Comparison of ENCODE assay signal across 4 worm cellular contexts in the genomic region with DNA sequence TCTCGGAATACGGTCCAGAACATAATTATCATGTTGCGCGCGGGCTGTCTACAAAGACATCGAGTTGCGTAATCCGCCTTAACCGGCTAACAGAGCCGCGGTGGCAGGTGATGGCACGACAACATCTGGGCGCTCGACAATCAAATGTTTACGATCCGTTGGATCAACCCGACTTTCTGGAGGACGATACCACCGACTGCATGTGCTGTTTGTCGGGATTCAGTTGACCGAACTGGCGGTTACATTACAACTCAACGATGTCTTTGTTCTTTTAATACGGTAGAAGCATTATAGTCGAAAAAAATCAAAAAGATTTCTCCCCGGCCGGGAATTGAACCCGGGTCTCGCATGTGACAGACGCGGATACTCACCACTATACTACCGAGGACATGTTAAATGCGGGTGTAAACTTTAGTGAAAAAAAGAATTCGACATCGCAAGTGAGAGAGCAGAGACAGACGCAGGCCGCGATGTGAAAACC.
TF ChIP-seq lines count a peak whose summit lies in the region.

No protein-coding gene starts in this region.

TF ChIP-seq in whole organism, L2 larva, 48 proteins besides CTCF, POLR2A, EP300 and RAD21 (continued from another document):
- TF ChIP-seq gmeb-1 (tag; optimal IDR thresholded peaks at IDR 0.05; lab: Kevin White, UChicago) = peak; percentile 44
- peak; percentile 76 for TF ChIP-seq unc-55 (GFP tag; optimal IDR thresholded peaks at IDR 0.05; lab: Kevin White, UChicago)
- peak; percentile 41 for TF ChIP-seq nhr-25 (tag; optimal IDR thresholded peaks at IDR 0.05; lab: Kevin White, UChicago)
- peak; percentile 55 for TF ChIP-seq C34F6.9 (tag; optimal IDR thresholded peaks at IDR 0.05; lab: Kevin White, UChicago)
- peak; percentile 48 for TF ChIP-seq snpc-4 (tag; optimal IDR thresholded peaks at IDR 0.05; lab: Kevin White, UChicago)
- TF ChIP-seq aly-2 (tag; optimal IDR thresholded peaks at IDR 0.05; lab: Kevin White, UChicago) = no peak
- no peak for TF ChIP-seq ztf-4 (tag; optimal IDR thresholded peaks at IDR 0.05; lab: Kevin White, UChicago)
- TF ChIP-seq fos-1 (tag; optimal IDR thresholded peaks at IDR 0.05; lab: Kevin White, UChicago) = peak; percentile 38
- no peak for TF ChIP-seq peb-1 (tag; optimal IDR thresholded peaks at IDR 0.05; lab: Kevin White, UChicago)
- TF ChIP-seq nhr-237 (tag; optimal IDR thresholded peaks at IDR 0.05; lab: Kevin White, UChicago) = no peak
- TF ChIP-seq nhr-23 (tag; optimal IDR thresholded peaks at IDR 0.05; lab: Kevin White, UChicago) = no peak
- peak; percentile 70 for TF ChIP-seq lin-13 (GFP tag; optimal IDR thresholded peaks at IDR 0.05; lab: Kevin White, UChicago)
- peak in 1 of 2 experiments; percentile 26 for TF ChIP-seq mdl-1 (tag; optimal IDR thresholded peaks at IDR 0.05; lab: Kevin White, UChicago)
- TF ChIP-seq skn-1 (tag; optimal IDR thresholded peaks at IDR 0.05; lab: Kevin White, UChicago) = no peak
- TF ChIP-seq lin-11 (tag; optimal IDR thresholded peaks at IDR 0.05; lab: Kevin White, UChicago) = peak; percentile 69
- no peak for TF ChIP-seq mbf-1 (tag; optimal IDR thresholded peaks at IDR 0.05; lab: Kevin White, UChicago)
- no peak for TF ChIP-seq nhr-10 (tag; optimal IDR thresholded peaks at IDR 0.05; lab: Kevin White, UChicago)
- no peak for TF ChIP-seq dmd-4 (tag; optimal IDR thresholded peaks at IDR 0.05; lab: Kevin White, UChicago)
- no peak for TF ChIP-seq nhr-12 (tag; optimal IDR thresholded peaks at IDR 0.05; lab: Kevin White, UChicago)
- peak; percentile 71 for TF ChIP-seq crh-2 (tag; optimal IDR thresholded peaks at IDR 0.05; lab: Kevin White, UChicago)
- TF ChIP-seq ceh-16 (tag; optimal IDR thresholded peaks at IDR 0.05; lab: Kevin White, UChicago) = no peak
- no peak for TF ChIP-seq ZK546.5 (tag; optimal IDR thresholded peaks at IDR 0.05; lab: Kevin White, UChicago)
- TF ChIP-seq nhr-11 (tag; optimal IDR thresholded peaks at IDR 0.05; lab: Kevin White, UChicago) = no peak
- TF ChIP-seq ceh-82 (tag; optimal IDR thresholded peaks at IDR 0.05; lab: Kevin White, UChicago) = no peak
- no peak for TF ChIP-seq unc-39 (tag; optimal IDR thresholded peaks at IDR 0.05; lab: Kevin White, UChicago)
- no peak for TF ChIP-seq ztf-11 (tag; optimal IDR thresholded peaks at IDR 0.05; lab: Kevin White, UChicago)
- TF ChIP-seq nhr-6 (tag; optimal IDR thresholded peaks at IDR 0.05; lab: Kevin White, UChicago) = peak; percentile 22

TF ChIP-seq in whole organism, L4 larva, 104 proteins besides CTCF, POLR2A, EP300 and RAD21 (continued from another document and continues in another):
- peak; percentile 90 for TF ChIP-seq snpc-1.2 (GFP tag; IDR thresholded peaks at IDR 0.05; lab: Robert Waterston, UW)
- peak; percentile 66; the same call in 1 of the 2 replicates for TF ChIP-seq Y75B8A.6 (GFP tag; IDR thresholded peaks at IDR 0.05; lab: Robert Waterston, UW)
- peak; percentile 95 for TF ChIP-seq hmg-1.1 (GFP tag; IDR thresholded peaks at IDR 0.05; lab: Robert Waterston, UW)
- peak; percentile 62 for TF ChIP-seq lir-3 (tag; optimal IDR thresholded peaks at IDR 0.05; lab: Kevin White, UChicago)
- TF ChIP-seq dmd-8 (GFP tag; IDR thresholded peaks at IDR 0.05; lab: Robert Waterston, UW) = peak; percentile 80
- peak; percentile 75 for TF ChIP-seq zfp-3 (GFP tag; conservative IDR thresholded peaks at IDR 0.05; lab: Robert Waterston, UW)
- peak; percentile 22 for TF ChIP-seq R02D3.7 (tag; optimal IDR thresholded peaks at IDR 0.05; lab: Kevin White, UChicago)
- peak; percentile 40 for TF ChIP-seq zfp-2 (tag; optimal IDR thresholded peaks at IDR 0.05; lab: Kevin White, UChicago)
- TF ChIP-seq nhr-76 (tag; optimal IDR thresholded peaks at IDR 0.05; lab: Kevin White, UChicago) = no peak
- peak; percentile 72 for TF ChIP-seq spr-3 (GFP tag; optimal IDR thresholded peaks at IDR 0.05; lab: Kevin White, UChicago)
- peak; percentile 84 for TF ChIP-seq dmd-9 (GFP tag; IDR thresholded peaks at IDR 0.05; lab: Robert Waterston, UW)
- TF ChIP-seq skn-1 (tag; optimal IDR thresholded peaks at IDR 0.05; lab: Kevin White, UChicago) = no peak
- no peak for TF ChIP-seq ZK546.5 (tag; optimal IDR thresholded peaks at IDR 0.05; lab: Kevin White, UChicago)
- TF ChIP-seq hlh-11 (tag; optimal IDR thresholded peaks at IDR 0.05; lab: Kevin White, UChicago) = peak; percentile 62
- TF ChIP-seq lim-7 (GFP tag; IDR thresholded peaks at IDR 0.05; lab: Robert Waterston, UW) = peak; percentile 90
- no peak for TF ChIP-seq daf-12 (tag; optimal IDR thresholded peaks at IDR 0.05; lab: Kevin White, UChicago)
- peak; percentile 63 for TF ChIP-seq nhr-77 (tag; optimal IDR thresholded peaks at IDR 0.05; lab: Kevin White, UChicago)
- TF ChIP-seq F44E2.7 (GFP tag; IDR thresholded peaks at IDR 0.05; lab: Robert Waterston, UW) = peak; percentile 71; the same call in 1 of the 2 replicates
- no peak for TF ChIP-seq nhr-237 (tag; optimal IDR thresholded peaks at IDR 0.05; lab: Kevin White, UChicago)
- TF ChIP-seq unc-130 (GFP tag; optimal IDR thresholded peaks at IDR 0.05; lab: Kevin White, UChicago) = peak; percentile 63
- peak; percentile 83 for TF ChIP-seq ceh-20 (GFP tag; IDR thresholded peaks at IDR 0.05; lab: Robert Waterston, UW)
- TF ChIP-seq ceh-82 (tag; optimal IDR thresholded peaks at IDR 0.05; lab: Kevin White, UChicago) = no peak
- peak; percentile 94 for TF ChIP-seq egl-43 (GFP tag; IDR thresholded peaks at IDR 0.05; lab: Robert Waterston, UW)
- peak; percentile 49 for TF ChIP-seq duxl-1 (tag; optimal IDR thresholded peaks at IDR 0.05; lab: Kevin White, UChicago; ENCODE audit: poor library complexity)
- peak; percentile 57 for TF ChIP-seq dve-1 (tag; optimal IDR thresholded peaks at IDR 0.05; lab: Kevin White, UChicago; ENCODE audit: insufficient read depth)
- peak; percentile 73 for TF ChIP-seq dmd-6 (GFP tag; IDR thresholded peaks at IDR 0.05; lab: Robert Waterston, UW)
- no peak for TF ChIP-seq nhr-11 (tag; optimal IDR thresholded peaks at IDR 0.05; lab: Kevin White, UChicago)
- no peak for TF ChIP-seq lin-39 (tag; optimal IDR thresholded peaks at IDR 0.05; lab: Kevin White, UChicago)
- peak; percentile 95 for TF ChIP-seq aha-1 (tag; lab: Kevin White, UChicago)
- peak; percentile 85 for TF ChIP-seq ZK337.2 (GFP tag; IDR thresholded peaks at IDR 0.05; lab: Robert Waterston, UW)
- TF ChIP-seq vab-7 (GFP tag; IDR thresholded peaks at IDR 0.05; lab: Robert Waterston, UW) = peak; percentile 89
- TF ChIP-seq ctbp-1 (GFP tag; IDR thresholded peaks at IDR 0.05; lab: Robert Waterston, UW) = peak; percentile 85
- peak; percentile 59 to 78; a peak in 2 of 4 replicates for TF ChIP-seq madf-5 (GFP tag; IDR thresholded peaks at IDR 0.05; lab: Robert Waterston, UW)
- peak; percentile 63; the same call in 1 of the 2 replicates for TF ChIP-seq nhr-41 (GFP tag; IDR thresholded peaks at IDR 0.05; lab: Robert Waterston, UW)

TF ChIP-seq in whole organism, late embryonic, 69 proteins besides CTCF, POLR2A, EP300 and RAD21 (continued from another document and continues in another):
- peak; percentile 81 for TF ChIP-seq C38D4.7 (GFP tag; optimal IDR thresholded peaks at IDR 0.05; lab: Kevin White, UChicago)
- TF ChIP-seq elt-2 (tag; optimal IDR thresholded peaks at IDR 0.05; lab: Kevin White, UChicago) = peak; percentile 73
- TF ChIP-seq ttx-3 (tag; optimal IDR thresholded peaks at IDR 0.05; lab: Kevin White, UChicago) = peak; percentile 67
- TF ChIP-seq C08G9.2 (tag; optimal IDR thresholded peaks at IDR 0.05; lab: Kevin White, UChicago) = peak; percentile 78
- peak; percentile 75 for TF ChIP-seq ceh-18 (tag; optimal IDR thresholded peaks at IDR 0.05; lab: Kevin White, UChicago)
- TF ChIP-seq ceh-30 (tag; optimal IDR thresholded peaks at IDR 0.05; lab: Kevin White, UChicago) = peak; percentile 18
- peak; percentile 76 for TF ChIP-seq unc-3 (GFP tag; conservative IDR thresholded peaks at IDR 0.05; lab: Robert Waterston, UW)
- peak; percentile 66 for TF ChIP-seq unc-3 (tag; optimal IDR thresholded peaks at IDR 0.05; lab: Kevin White, UChicago)
- no peak for TF ChIP-seq unc-86 (tag; optimal IDR thresholded peaks at IDR 0.05; lab: Kevin White, UChicago)
- TF ChIP-seq mec-3 (tag; optimal IDR thresholded peaks at IDR 0.05; lab: Kevin White, UChicago; ENCODE audit: borderline replicate concordance) = peak; percentile 11
- TF ChIP-seq hlh-6 (tag; optimal IDR thresholded peaks at IDR 0.05; lab: Kevin White, UChicago) = peak; percentile 66
- TF ChIP-seq sox-4 (tag; optimal IDR thresholded peaks at IDR 0.05; lab: Kevin White, UChicago) = peak; percentile 79
- TF ChIP-seq T23F11.4 (GFP tag; optimal IDR thresholded peaks at IDR 0.05; lab: Kevin White, UChicago) = peak; percentile 59
- TF ChIP-seq gmeb-2 (tag; optimal IDR thresholded peaks at IDR 0.05; lab: Kevin White, UChicago) = peak; percentile 72
- TF ChIP-seq ceh-31 (tag; optimal IDR thresholded peaks at IDR 0.05; lab: Kevin White, UChicago) = peak; percentile 75
- peak; percentile 81 for TF ChIP-seq pat-9 (tag; optimal IDR thresholded peaks at IDR 0.05; lab: Kevin White, UChicago)
- TF ChIP-seq pros-1 (tag; optimal IDR thresholded peaks at IDR 0.05; lab: Kevin White, UChicago) = no peak
- TF ChIP-seq syd-9 (tag; optimal IDR thresholded peaks at IDR 0.05; lab: Kevin White, UChicago) = peak; percentile 78
- TF ChIP-seq zip-5 (tag; optimal IDR thresholded peaks at IDR 0.05; lab: Kevin White, UChicago) = peak; percentile 57
- peak; percentile 62 for TF ChIP-seq nfya-1 (tag; optimal IDR thresholded peaks at IDR 0.05; lab: Kevin White, UChicago)
- TF ChIP-seq elt-4 (tag; optimal IDR thresholded peaks at IDR 0.05; lab: Kevin White, UChicago) = no peak
- TF ChIP-seq ceh-22 (tag; optimal IDR thresholded peaks at IDR 0.05; lab: Kevin White, UChicago) = no peak
- TF ChIP-seq sox-2 (GFP tag; IDR thresholded peaks at IDR 0.05; lab: Robert Waterston, UW) = peak; percentile 63
- peak; percentile 82 for TF ChIP-seq sdc-2 (tag; optimal IDR thresholded peaks at IDR 0.05; lab: Kevin White, UChicago)
- peak; percentile 60 for TF ChIP-seq ceh-2 (tag; optimal IDR thresholded peaks at IDR 0.05; lab: Kevin White, UChicago)
- TF ChIP-seq dve-1 (tag; optimal IDR thresholded peaks at IDR 0.05; lab: Kevin White, UChicago) = peak; percentile 75
- peak; percentile 55 for TF ChIP-seq pag-3 (tag; optimal IDR thresholded peaks at IDR 0.05; lab: Kevin White, UChicago; ENCODE audit: borderline replicate concordance)
- peak; percentile 69 for TF ChIP-seq ceh-9 (tag; optimal IDR thresholded peaks at IDR 0.05; lab: Kevin White, UChicago)
- no peak for TF ChIP-seq nhr-11 (tag; optimal IDR thresholded peaks at IDR 0.05; lab: Kevin White, UChicago)
- peak; percentile 50 for TF ChIP-seq rnt-1 (tag; optimal IDR thresholded peaks at IDR 0.05; lab: Kevin White, UChicago)
- TF ChIP-seq ahr-1 (tag; optimal IDR thresholded peaks at IDR 0.05; lab: Kevin White, UChicago) = peak; percentile 78
- peak; percentile 88 for TF ChIP-seq ceh-19 (GFP tag; optimal IDR thresholded peaks at IDR 0.05; lab: Kevin White, UChicago)
- peak; percentile 36 for TF ChIP-seq tbx-7 (tag; optimal IDR thresholded peaks at IDR 0.05; lab: Kevin White, UChicago)
- peak; percentile 85 for TF ChIP-seq ceh-14 (tag; optimal IDR thresholded peaks at IDR 0.05; lab: Kevin White, UChicago)
- TF ChIP-seq Y22D7AL.16 (tag; optimal IDR thresholded peaks at IDR 0.05; lab: Kevin White, UChicago) = peak; percentile 71
- no peak for TF ChIP-seq unc-55 (GFP tag; optimal IDR thresholded peaks at IDR 0.05; lab: Kevin White, UChicago)
- TF ChIP-seq pqm-1 (tag; optimal IDR thresholded peaks at IDR 0.05; lab: Kevin White, UChicago) = no peak

TF ChIP-seq in whole organism, mixed stage, embryonic, 35 proteins besides CTCF, POLR2A, EP300 and RAD21 (continued from another document):
- TF ChIP-seq ham-2 (GFP tag; optimal IDR thresholded peaks at IDR 0.05; lab: Kevin White, UChicago) = peak; percentile 73
- TF ChIP-seq mep-1 (tag; optimal IDR thresholded peaks at IDR 0.05; lab: Kevin White, UChicago) = peak; percentile 64
- no peak for TF ChIP-seq elt-3 (tag; optimal IDR thresholded peaks at IDR 0.05; lab: Kevin White, UChicago)
- peak; percentile 55 for TF ChIP-seq ztf-11 (tag; optimal IDR thresholded peaks at IDR 0.05; lab: Kevin White, UChicago)
